Worm (Caenorhabditis elegans) whole organism, L4 larva: ENCODE measurements around the gene AH9.4.

Source experiments
- D1046.2 ChIP-seq: fragments of 200-800 bp; sonication (Bioruptor generic); IDR thresholded peaks from 2 replicates; pipeline ENCODE4 v1.3.6; 2022; ENCODE audit warnings: missing genetic modification characterization, missing compliant biosample characterization
- F10B5.3 ChIP-seq: sonication (generic microtip); optimal IDR thresholded peaks from 2 replicates; lab custom pipeline; 2016; ENCODE audit warnings: mild to moderate bottlenecking, missing genetic modification characterization, missing compliant biosample characterization
- F26F4.8 ChIP-seq: fragments of 200-800 bp; sonication (Bioruptor generic); conservative IDR thresholded peaks from 2 replicates; pipeline ENCODE4 v1.3.6; 2022; ENCODE audit warnings: missing genetic modification characterization, missing compliant biosample characterization
- F37D6.2 ChIP-seq: sonication (generic microtip); optimal IDR thresholded peaks from 2 replicates; lab custom pipeline; 2016; ENCODE audit warnings: mild to moderate bottlenecking, missing genetic modification characterization, missing compliant biosample characterization
- R02D3.7 ChIP-seq: fragments of 150-350 bp; sonication (generic microtip); optimal IDR thresholded peaks from 3 replicates; lab custom pipeline; 2014; ENCODE audit warnings: missing biosample characterization, missing genetic modification characterization
- T20F7.1 ChIP-seq: fragments of 200-800 bp; sonication (Bioruptor generic); optimal IDR thresholded peaks from 2 replicates; lab custom pipeline; 2018; ENCODE audit warnings: mild to moderate bottlenecking, missing genetic modification characterization, missing compliant biosample characterization
- Y5F2A.4 ChIP-seq: fragments of 200-800 bp; sonication (Bioruptor generic); optimal IDR thresholded peaks from 2 replicates; lab custom pipeline; 2018; ENCODE audit warnings: mild to moderate bottlenecking, missing genetic modification characterization, missing compliant biosample characterization
- Y75B8A.6 ChIP-seq: fragments of 200-800 bp; sonication (Bioruptor generic); IDR thresholded peaks from 2 replicates; pipeline ENCODE4 v1.3.6; 2022; ENCODE audit warnings: missing genetic modification reagents, missing genetic modification characterization, missing compliant biosample characterization
- ZK546.5 ChIP-seq, 2 experiments: sonication (generic microtip); optimal IDR thresholded peaks; 2 replicates each; lab custom pipeline; 2017; ENCODE audit warnings: missing biosample characterization in 2 of 2, missing genetic modification characterization in 2 of 2
- aha-1 ChIP-seq: fragments of 150-350 bp; peaks from one replicate; lab custom pipeline; 2014; ENCODE audit warnings: missing biosample characterization, missing genetic modification characterization
- ama-1 ChIP-seq: fragments of 150-350 bp; optimal IDR thresholded peaks from 2 replicates; lab custom pipeline; 2014; ENCODE audit warnings: inconsistent platforms, mixed read lengths
- arid-1 ChIP-seq: fragments of 200-800 bp; sonication (Bioruptor generic); conservative IDR thresholded peaks from 2 replicates; pipeline ENCODE4 v1.3.6; 2022; ENCODE audit warnings: missing genetic modification reagents, missing genetic modification characterization, missing compliant biosample characterization
- attf-4 ChIP-seq: sonication (generic microtip); optimal IDR thresholded peaks from 3 replicates; lab custom pipeline; 2017; ENCODE audit warnings: missing biosample characterization, missing genetic modification characterization
- ceh-28 ChIP-seq: fragments of 150-350 bp; optimal IDR thresholded peaks from 2 replicates; lab custom pipeline; 2014; ENCODE audit warnings: missing biosample characterization, missing genetic modification reagents, missing genetic modification characterization
- ceh-44 ChIP-seq: fragments of 200-800 bp; sonication (Bioruptor generic); IDR thresholded peaks from 2 replicates; pipeline ENCODE4 v1.3.6; 2022; ENCODE audit warnings: missing genetic modification reagents, missing genetic modification characterization, missing compliant biosample characterization
- ceh-62 ChIP-seq: sonication (generic microtip); optimal IDR thresholded peaks from 2 replicates; lab custom pipeline; 2017; ENCODE audit warnings: missing biosample characterization, missing genetic modification characterization
- ceh-82 ChIP-seq: sonication (generic microtip); optimal IDR thresholded peaks from 2 replicates; lab custom pipeline; 2017; ENCODE audit warnings: missing biosample characterization, missing genetic modification characterization
- ctbp-1 ChIP-seq: fragments of 200-800 bp; sonication (Bioruptor generic); IDR thresholded peaks from 2 replicates; pipeline ENCODE4 v1.3.6; 2022; ENCODE audit warnings: missing genetic modification reagents, missing genetic modification characterization, missing compliant biosample characterization
- daf-12 ChIP-seq: fragments of 150-350 bp; optimal IDR thresholded peaks from 2 replicates; lab custom pipeline; 2014; ENCODE audit warnings: missing biosample characterization, missing genetic modification reagents, missing genetic modification characterization
- daf-19 ChIP-seq: fragments of 200-800 bp; sonication (Bioruptor generic); conservative IDR thresholded peaks from 2 replicates; pipeline ENCODE4 v1.3.6; 2022; ENCODE audit warnings: missing genetic modification characterization, missing compliant biosample characterization
- daf-8 ChIP-seq: fragments of 200-800 bp; sonication (Bioruptor generic); IDR thresholded peaks from 2 replicates; pipeline ENCODE4 v1.3.6; 2022; ENCODE audit warnings: missing genetic modification characterization, missing compliant biosample characterization
- dmd-8 ChIP-seq: fragments of 200-800 bp; sonication (Bioruptor generic); IDR thresholded peaks from 2 replicates; pipeline ENCODE4 v1.3.6; 2022; ENCODE audit warnings: missing genetic modification characterization, missing compliant biosample characterization
- dmd-9 ChIP-seq: fragments of 200-800 bp; sonication (Bioruptor generic); IDR thresholded peaks from 2 replicates; pipeline ENCODE4 v1.3.6; 2022; ENCODE audit warnings: missing genetic modification reagents, missing genetic modification characterization, missing compliant biosample characterization
- dpl-1 ChIP-seq: fragments of 150-350 bp; optimal IDR thresholded peaks from 2 replicates; lab custom pipeline; 2014; ENCODE audit warnings: missing biosample characterization, missing genetic modification reagents, missing genetic modification characterization
- gei-8 ChIP-seq: fragments of 200-800 bp; sonication (Bioruptor generic); optimal IDR thresholded peaks from 2 replicates; lab custom pipeline; 2018; ENCODE audit warnings: mild to moderate bottlenecking, missing genetic modification characterization, missing compliant biosample characterization
- hlh-11 ChIP-seq: fragments of 200-800 bp; sonication (Bioruptor generic); optimal IDR thresholded peaks from 2 replicates; lab custom pipeline; 2018; ENCODE audit warnings: mild to moderate bottlenecking, missing genetic modification characterization, missing compliant biosample characterization
- hlh-30 ChIP-seq: sonication (generic microtip); optimal IDR thresholded peaks from 2 replicates; lab custom pipeline; 2017; ENCODE audit warnings: antibody characterized with exemption, mild to moderate bottlenecking, missing genetic modification characterization, missing compliant biosample characterization; ENCODE audit not compliant: insufficient read depth
- hmg-1.1 ChIP-seq: fragments of 200-800 bp; sonication (Bioruptor generic); IDR thresholded peaks from 2 replicates; pipeline ENCODE4 v1.3.6; 2022; ENCODE audit warnings: missing genetic modification reagents, missing genetic modification characterization, missing compliant biosample characterization
- lin-13 ChIP-seq: fragments of 150-350 bp; optimal IDR thresholded peaks from 2 replicates; lab custom pipeline; 2014; ENCODE audit warnings: missing biosample characterization, missing genetic modification reagents, missing genetic modification characterization
- lin-15B ChIP-seq: fragments of 150-350 bp; sonication (generic microtip); optimal IDR thresholded peaks from 3 replicates; lab custom pipeline; 2014; ENCODE audit warnings: missing biosample characterization, missing genetic modification characterization
- lin-38 ChIP-seq: fragments of 200-800 bp; sonication (Bioruptor generic); IDR thresholded peaks from 2 replicates; pipeline ENCODE4 v1.3.6; 2022; ENCODE audit warnings: missing genetic modification reagents, missing genetic modification characterization, missing compliant biosample characterization
- lin-39 ChIP-seq: fragments of 150-350 bp; optimal IDR thresholded peaks from 2 replicates; lab custom pipeline; 2014; ENCODE audit warnings: missing biosample characterization, missing genetic modification reagents, missing genetic modification characterization
- lsy-2 ChIP-seq, 2 experiments: fragments of 150-350 bp in 1 of 2; sonication (generic microtip) in 1 of 2; optimal IDR thresholded peaks; 2 replicates each; lab custom pipeline; 2014 to 2017; ENCODE audit warnings: missing biosample characterization in 2 of 2, missing genetic modification characterization in 2 of 2
- mxl-2 ChIP-seq: fragments of 200-800 bp; sonication (Bioruptor generic); conservative IDR thresholded peaks from 2 replicates; pipeline ENCODE4 v1.3.6; 2022; ENCODE audit warnings: missing genetic modification reagents, missing genetic modification characterization, missing compliant biosample characterization
- mxl-3 ChIP-seq: fragments of 200-800 bp; sonication (Bioruptor generic); optimal IDR thresholded peaks from 2 replicates; lab custom pipeline; 2018; ENCODE audit warnings: mild to moderate bottlenecking, missing genetic modification characterization, missing compliant biosample characterization
- nhr-11 ChIP-seq: fragments of 150-350 bp; optimal IDR thresholded peaks from 2 replicates; lab custom pipeline; 2014; ENCODE audit warnings: missing biosample characterization, missing genetic modification characterization
- nhr-237 ChIP-seq: sonication (generic microtip); optimal IDR thresholded peaks from 2 replicates; lab custom pipeline; 2017; ENCODE audit warnings: missing biosample characterization, missing genetic modification characterization
- nhr-28 ChIP-seq: fragments of 150-350 bp; optimal IDR thresholded peaks from 2 replicates; lab custom pipeline; 2014; ENCODE audit warnings: missing biosample characterization, missing genetic modification characterization
- nhr-41 ChIP-seq: fragments of 200-800 bp; sonication (Bioruptor generic); IDR thresholded peaks from 2 replicates; pipeline ENCODE4 v1.3.6; 2022; ENCODE audit warnings: missing genetic modification reagents, missing genetic modification characterization, missing compliant biosample characterization
- nhr-6 ChIP-seq: fragments of 150-350 bp; optimal IDR thresholded peaks from 2 replicates; lab custom pipeline; 2014; ENCODE audit warnings: missing biosample characterization, missing genetic modification characterization
- nhr-77 ChIP-seq: fragments of 150-350 bp; optimal IDR thresholded peaks from 2 replicates; lab custom pipeline; 2014; ENCODE audit warnings: missing biosample characterization, missing genetic modification characterization
- pha-4 ChIP-seq, 2 experiments: fragments of 150-350 bp in 1 of 2; fragments of 200-800 bp in 1 of 2; sonication (Bioruptor generic) in 1 of 2; IDR thresholded peaks in 1 of 2; optimal IDR thresholded peaks in 1 of 2; 2 replicates each; pipeline versions ENCODE4 v1.3.6 to Lab custom; 2014 to 2022; ENCODE audit warnings: missing genetic modification characterization in 2 of 2, missing genetic modification reagents in 2 of 2, missing biosample characterization in 1 of 2, missing compliant biosample characterization in 1 of 2
- saeg-2 ChIP-seq: fragments of 200-800 bp; sonication (Bioruptor generic); IDR thresholded peaks from 2 replicates; pipeline ENCODE4 v1.3.6; 2022; ENCODE audit warnings: missing genetic modification reagents, missing genetic modification characterization, missing compliant biosample characterization
- sdz-12 ChIP-seq: fragments of 200-800 bp; sonication (Bioruptor generic); optimal IDR thresholded peaks from 2 replicates; lab custom pipeline; 2018; ENCODE audit warnings: mild to moderate bottlenecking, missing genetic modification characterization, missing compliant biosample characterization
- snpc-4 ChIP-seq: fragments of 150-350 bp; optimal IDR thresholded peaks from 2 replicates; lab custom pipeline; 2014; ENCODE audit warnings: missing biosample characterization, missing genetic modification characterization
- spr-3 ChIP-seq: fragments of 200-800 bp; sonication (Bioruptor generic); optimal IDR thresholded peaks from 2 replicates; lab custom pipeline; 2018; ENCODE audit warnings: mild to moderate bottlenecking, missing genetic modification characterization, missing compliant biosample characterization
- tag-97 ChIP-seq: fragments of 200-800 bp; sonication (Bioruptor generic); IDR thresholded peaks from 2 replicates; pipeline ENCODE4 v1.3.6; 2022; ENCODE audit warnings: missing genetic modification characterization, missing compliant biosample characterization
- unc-130 ChIP-seq: sonication (generic microtip); optimal IDR thresholded peaks from 2 replicates; lab custom pipeline; 2016; ENCODE audit warnings: missing genetic modification reagents, missing genetic modification characterization, missing compliant biosample characterization
- zfp-2 ChIP-seq: sonication (generic microtip); optimal IDR thresholded peaks from 2 replicates; lab custom pipeline; 2016; ENCODE audit warnings: mild to moderate bottlenecking, missing genetic modification characterization, missing compliant biosample characterization
- zfp-3 ChIP-seq: fragments of 200-800 bp; sonication (Bioruptor generic); conservative IDR thresholded peaks from 2 replicates; pipeline ENCODE4 v1.3.6; 2022; ENCODE audit warnings: missing genetic modification reagents, missing genetic modification characterization, missing compliant biosample characterization
- zip-2 ChIP-seq: fragments of 150-350 bp; optimal IDR thresholded peaks from 2 replicates; lab custom pipeline; 2014; ENCODE audit warnings: missing biosample characterization, missing genetic modification characterization
- ztf-11 ChIP-seq: fragments of 150-350 bp; optimal IDR thresholded peaks from 2 replicates; lab custom pipeline; 2014; ENCODE audit warnings: missing biosample characterization, missing genetic modification characterization

AH9.4 gene

ce11 chrX:2237438-2237961 lies 36.6 kb downstream of the AH9.4 start, which contains the start of gene vha-15 (continued):
- peak; percentile 89 for TF ChIP-seq aha-1 (tag; lab: Kevin White, UChicago)
- no peak for TF ChIP-seq lin-39
- peak; percentile 78 for TF ChIP-seq hmg-1.1 (GFP tag; lab: Robert Waterston, UW)
- TF ChIP-seq attf-4 (tag; lab: Kevin White, UChicago), result no peak
- peak; percentile 3 to 69 for TF ChIP-seq ZK546.5 (tag; optimal IDR thresholded peaks at IDR 0.05; lab: Kevin White, UChicago)
- TF ChIP-seq daf-8, result no peak
- no peak for TF ChIP-seq ceh-82 (tag; lab: Kevin White, UChicago)
- peak; percentile 86 to 93 for TF ChIP-seq lsy-2 (tag; optimal IDR thresholded peaks at IDR 0.05; lab: Kevin White, UChicago)
- TF ChIP-seq hlh-11, result peak; percentile 81
- no peak for TF ChIP-seq Y5F2A.4 (GFP tag; lab: Kevin White, UChicago)
- no peak for TF ChIP-seq gei-8 (GFP tag; lab: Kevin White, UChicago)
- no peak for TF ChIP-seq snpc-4
- no peak for TF ChIP-seq F26F4.8 (GFP tag; lab: Robert Waterston, UW)
- 0 out of 2 replicates have a peak, but pooled peaks have one; percentile 35 for TF ChIP-seq pha-4 (GFP tag; IDR thresholded peaks at IDR 0.05; lab: Robert Waterston, UW)
- peak; percentile 31 for TF ChIP-seq pha-4 (tag; optimal IDR thresholded peaks at IDR 0.05; lab: Kevin White, UChicago)
- no peak for TF ChIP-seq Y75B8A.6 (GFP tag; lab: Robert Waterston, UW)
- TF ChIP-seq T20F7.1 (GFP tag; lab: Kevin White, UChicago), result no peak
- TF ChIP-seq zip-2 (tag; lab: Kevin White, UChicago), result no peak
- TF ChIP-seq dmd-8 (GFP tag; lab: Robert Waterston, UW), result no peak
- TF ChIP-seq R02D3.7 (tag; lab: Kevin White, UChicago), result no peak
- TF ChIP-seq ama-1 (lab: Kevin White, UChicago), result no peak
- peak; percentile 69 for TF ChIP-seq ctbp-1 (GFP tag; lab: Robert Waterston, UW)
- no peak for TF ChIP-seq D1046.2
- TF ChIP-seq mxl-3 (GFP tag; lab: Kevin White, UChicago), result no peak
- peak; percentile 79 for TF ChIP-seq lin-13 (GFP tag; lab: Kevin White, UChicago)
- TF ChIP-seq ceh-44 (GFP tag; lab: Robert Waterston, UW), result no peak
- no peak for TF ChIP-seq ztf-11 (tag; lab: Kevin White, UChicago)
- no peak for TF ChIP-seq sdz-12 (GFP tag; lab: Kevin White, UChicago)
- no peak for TF ChIP-seq zfp-3 (GFP tag; lab: Robert Waterston, UW)
- TF ChIP-seq daf-19, result no peak
- TF ChIP-seq daf-12, result no peak
- TF ChIP-seq saeg-2 (GFP tag; lab: Robert Waterston, UW), result no peak
- peak; percentile 26 for TF ChIP-seq nhr-237
- TF ChIP-seq hlh-30 (tag; lab: Kevin White, UChicago), result peak; percentile 76
- TF ChIP-seq ceh-62 (tag; lab: Kevin White, UChicago), result no peak
- no peak for TF ChIP-seq mxl-2
- TF ChIP-seq unc-130, result no peak
- TF ChIP-seq lin-15B, result no peak
- TF ChIP-seq nhr-6 (tag; lab: Kevin White, UChicago), result peak; percentile 68
- peak; percentile 4 for TF ChIP-seq zfp-2 (tag; lab: Kevin White, UChicago)
- peak; percentile 65 for TF ChIP-seq ceh-28
- no peak for TF ChIP-seq F37D6.2 (tag; lab: Kevin White, UChicago)
- TF ChIP-seq arid-1 (GFP tag; lab: Robert Waterston, UW), result no peak
- no peak for TF ChIP-seq tag-97 (GFP tag; lab: Robert Waterston, UW)
- no peak for TF ChIP-seq F10B5.3 (tag; lab: Kevin White, UChicago)
- TF ChIP-seq dpl-1 (GFP tag; lab: Kevin White, UChicago), result peak; percentile 58
- no peak for TF ChIP-seq dmd-9 (GFP tag; lab: Robert Waterston, UW)
- peak; percentile 61 for TF ChIP-seq nhr-11 (tag; lab: Kevin White, UChicago)
- TF ChIP-seq lin-38 (GFP tag; lab: Robert Waterston, UW), result no peak
- TF ChIP-seq nhr-77 (tag; lab: Kevin White, UChicago), result peak; percentile 67
- peak; percentile 71 for TF ChIP-seq nhr-28 (tag; lab: Kevin White, UChicago)
- TF ChIP-seq spr-3 (GFP tag; lab: Kevin White, UChicago), result no peak
- TF ChIP-seq nhr-41, result no peak
